Worm (Caenorhabditis elegans) whole organism, L3 larva: ENCODE data around the gene srxa-1.
A peak's percentile ranks its signal among the peaks of the same experiment; 100 is the strongest.

Source experiments
- R02D3.7 ChIP-seq: fragments of 150-350 bp; optimal IDR thresholded peaks from 2 replicates; lab custom pipeline; 2014; ENCODE audit warnings: missing biosample characterization, missing genetic modification characterization
- ZK546.5 ChIP-seq: sonication (generic microtip); optimal IDR thresholded peaks from 2 replicates; lab custom pipeline; 2017; ENCODE audit warnings: missing biosample characterization, missing genetic modification characterization
- ama-1 ChIP-seq: fragments of 150-350 bp; optimal IDR thresholded peaks from 2 replicates; lab custom pipeline; 2018
- ceh-28 ChIP-seq: fragments of 150-350 bp; optimal IDR thresholded peaks from 2 replicates; lab custom pipeline; 2014; ENCODE audit warnings: missing biosample characterization, missing genetic modification reagents, missing genetic modification characterization
- ceh-82 ChIP-seq: fragments of 150-350 bp; optimal IDR thresholded peaks from 2 replicates; lab custom pipeline; 2014; ENCODE audit warnings: missing biosample characterization, missing genetic modification characterization
- ceh-9 ChIP-seq: sonication (generic microtip); optimal IDR thresholded peaks from 2 replicates; lab custom pipeline; 2018; ENCODE audit warnings: missing biosample characterization, missing genetic modification characterization
- daf-12 ChIP-seq: fragments of 150-350 bp; optimal IDR thresholded peaks from 2 replicates; lab custom pipeline; 2014; ENCODE audit warnings: missing biosample characterization, missing genetic modification reagents, missing genetic modification characterization
- egl-27 ChIP-seq: sonication (generic microtip); optimal IDR thresholded peaks from 4 replicates; lab custom pipeline; 2017; ENCODE audit warnings: missing biosample characterization, missing genetic modification reagents, missing genetic modification characterization
- egl-5 ChIP-seq: fragments of 150-350 bp; optimal IDR thresholded peaks from 2 replicates; lab custom pipeline; 2017; ENCODE audit warnings: missing biosample characterization, missing genetic modification reagents, missing genetic modification characterization, inconsistent platforms
- elt-1 ChIP-seq: fragments of 150-350 bp; optimal IDR thresholded peaks from 2 replicates; lab custom pipeline; 2014; ENCODE audit warnings: missing biosample characterization, missing genetic modification characterization
- elt-2 ChIP-seq: sonication (generic microtip); optimal IDR thresholded peaks from 2 replicates; lab custom pipeline; 2016; ENCODE audit warnings: missing genetic modification reagents, mild to moderate bottlenecking, missing genetic modification characterization, missing compliant biosample characterization
- elt-3 ChIP-seq, 3 experiments: fragments of 150-350 bp in 1 of 3; sonication (generic microtip) in 2 of 3; optimal IDR thresholded peaks; 2 replicates in 2 of 3; 4 replicates in 1 of 3; lab custom pipeline; 2014 to 2017; ENCODE audit warnings: missing biosample characterization in 3 of 3, missing genetic modification characterization in 3 of 3
- eor-1 ChIP-seq, 2 experiments: fragments of 150-350 bp; optimal IDR thresholded peaks; 2 replicates each; lab custom pipeline; 2014 to 2018; ENCODE audit warnings: missing biosample characterization in 2 of 2, missing genetic modification characterization in 2 of 2
- fkh-10 ChIP-seq: sonication (generic microtip); optimal IDR thresholded peaks from 2 replicates; lab custom pipeline; 2017; ENCODE audit warnings: missing biosample characterization, missing genetic modification reagents, missing genetic modification characterization
- fkh-2 ChIP-seq: fragments of 150-350 bp; optimal IDR thresholded peaks from 2 replicates; lab custom pipeline; 2014; ENCODE audit warnings: missing biosample characterization, missing genetic modification reagents, missing genetic modification characterization
- fos-1 ChIP-seq: fragments of 150-350 bp; optimal IDR thresholded peaks from 2 replicates; lab custom pipeline; 2014; ENCODE audit warnings: missing biosample characterization, missing genetic modification characterization
- hmg-11 ChIP-seq: sonication (generic microtip); optimal IDR thresholded peaks from 2 replicates; lab custom pipeline; 2016; ENCODE audit warnings: missing genetic modification characterization, missing compliant biosample characterization
- jun-1 ChIP-seq: fragments of 150-350 bp; optimal IDR thresholded peaks from 2 replicates; lab custom pipeline; 2014; ENCODE audit warnings: missing biosample characterization, missing genetic modification reagents, missing genetic modification characterization
- lin-15B ChIP-seq: fragments of 150-350 bp; optimal IDR thresholded peaks from 2 replicates; lab custom pipeline; 2014; ENCODE audit warnings: missing biosample characterization, missing genetic modification characterization
- lin-39 ChIP-seq: fragments of 150-350 bp; optimal IDR thresholded peaks from 2 replicates; lab custom pipeline; 2018; ENCODE audit warnings: missing biosample characterization, missing genetic modification reagents, missing genetic modification characterization
- lsy-12 ChIP-seq: sonication (generic microtip); optimal IDR thresholded peaks from 2 replicates; lab custom pipeline; 2016; ENCODE audit warnings: mild to moderate bottlenecking, missing genetic modification characterization, missing compliant biosample characterization
- mdl-1 ChIP-seq: fragments of 150-350 bp; optimal IDR thresholded peaks from 2 replicates; lab custom pipeline; 2014; ENCODE audit warnings: missing biosample characterization, missing genetic modification characterization
- mml-1 ChIP-seq: fragments of 150-350 bp; sonication (generic microtip); optimal IDR thresholded peaks from 3 replicates; lab custom pipeline; 2014; ENCODE audit warnings: missing biosample characterization, missing genetic modification characterization
- nfya-1 ChIP-seq: sonication (generic microtip); optimal IDR thresholded peaks from 2 replicates; lab custom pipeline; 2017; ENCODE audit warnings: missing genetic modification characterization, mild to moderate bottlenecking, missing compliant biosample characterization, antibody characterized with exemption, moderate library complexity; ENCODE audit not compliant: insufficient read depth
- nhr-11 ChIP-seq: fragments of 150-350 bp; optimal IDR thresholded peaks from 2 replicates; lab custom pipeline; 2014; ENCODE audit warnings: missing biosample characterization, missing genetic modification characterization
- nhr-12 ChIP-seq: fragments of 150-350 bp; optimal IDR thresholded peaks from 2 replicates; lab custom pipeline; 2014; ENCODE audit warnings: missing biosample characterization, missing genetic modification characterization
- nhr-23 ChIP-seq: fragments of 150-350 bp; optimal IDR thresholded peaks from 2 replicates; lab custom pipeline; 2014; ENCODE audit warnings: missing biosample characterization, missing genetic modification reagents, missing genetic modification characterization
- nhr-237 ChIP-seq: fragments of 150-350 bp; optimal IDR thresholded peaks from 2 replicates; lab custom pipeline; 2014; ENCODE audit warnings: missing biosample characterization, missing genetic modification characterization
- nhr-25 ChIP-seq: sonication (generic microtip); optimal IDR thresholded peaks from 2 replicates; lab custom pipeline; 2017; ENCODE audit warnings: missing biosample characterization, missing genetic modification characterization
- nhr-28 ChIP-seq: fragments of 150-350 bp; optimal IDR thresholded peaks from 2 replicates; lab custom pipeline; 2014; ENCODE audit warnings: missing biosample characterization, missing genetic modification characterization
- nhr-43 ChIP-seq: sonication (generic microtip); optimal IDR thresholded peaks from 2 replicates; lab custom pipeline; 2016; ENCODE audit warnings: mild to moderate bottlenecking, missing genetic modification characterization, missing compliant biosample characterization; ENCODE audit not compliant: poor library complexity, severe bottlenecking
- nhr-67 ChIP-seq: fragments of 150-350 bp; optimal IDR thresholded peaks from 2 replicates; lab custom pipeline; 2014; ENCODE audit warnings: missing biosample characterization, missing genetic modification characterization
- nhr-76 ChIP-seq: fragments of 150-350 bp; sonication (generic microtip); optimal IDR thresholded peaks from 5 replicates; lab custom pipeline; 2014; ENCODE audit warnings: missing biosample characterization, missing genetic modification characterization
- nhr-77 ChIP-seq: fragments of 150-350 bp; optimal IDR thresholded peaks from 2 replicates; lab custom pipeline; 2014; ENCODE audit warnings: missing biosample characterization, missing genetic modification characterization
- pha-4 ChIP-seq: fragments of 150-350 bp; optimal IDR thresholded peaks from 2 replicates; lab custom pipeline; 2014; ENCODE audit warnings: missing biosample characterization, missing genetic modification reagents, missing genetic modification characterization
- pqm-1 ChIP-seq: fragments of 150-350 bp; optimal IDR thresholded peaks from 2 replicates; lab custom pipeline; 2017; ENCODE audit warnings: missing biosample characterization, missing genetic modification characterization, inconsistent platforms
- sea-2 ChIP-seq: fragments of 150-350 bp; sonication (generic microtip); optimal IDR thresholded peaks from 4 replicates; lab custom pipeline; 2014; ENCODE audit warnings: missing biosample characterization, missing genetic modification reagents, missing genetic modification characterization
- skn-1 ChIP-seq: fragments of 150-350 bp; optimal IDR thresholded peaks from 2 replicates; lab custom pipeline; 2014; ENCODE audit warnings: missing biosample characterization, missing genetic modification characterization
- snpc-4 ChIP-seq: fragments of 150-350 bp; optimal IDR thresholded peaks from 2 replicates; lab custom pipeline; 2014; ENCODE audit warnings: missing biosample characterization, missing genetic modification characterization
- tbx-2 ChIP-seq: sonication (generic microtip); optimal IDR thresholded peaks from 2 replicates; lab custom pipeline; 2016; ENCODE audit warnings: mild to moderate bottlenecking, missing genetic modification characterization, missing compliant biosample characterization
- unc-39 ChIP-seq: sonication (generic microtip); optimal IDR thresholded peaks from 4 replicates; lab custom pipeline; 2017; ENCODE audit warnings: missing biosample characterization, missing genetic modification characterization
- unc-62 ChIP-seq: fragments of 150-350 bp; sonication (generic microtip); optimal IDR thresholded peaks from 4 replicates; lab custom pipeline; 2014; ENCODE audit warnings: missing biosample characterization, missing genetic modification reagents, missing genetic modification characterization
- zag-1 ChIP-seq: fragments of 150-350 bp; optimal IDR thresholded peaks from 2 replicates; lab custom pipeline; 2014; ENCODE audit warnings: missing biosample characterization, missing genetic modification characterization
- ztf-11 ChIP-seq: fragments of 150-350 bp; optimal IDR thresholded peaks from 2 replicates; lab custom pipeline; 2014; ENCODE audit warnings: missing biosample characterization, missing genetic modification characterization
- ztf-4 ChIP-seq: fragments of 150-350 bp; optimal IDR thresholded peaks from 2 replicates; lab custom pipeline; 2014; ENCODE audit warnings: missing biosample characterization, missing genetic modification characterization

Gene srxa-1

ce11 chrV:20770846-20771245 lies 39.0 kb downstream of the srxa-1 start:
- peak; percentile 71 for TF ChIP-seq elt-2 (tag; lab: Kevin White, UChicago)
- peak; percentile 37 for TF ChIP-seq pqm-1 (tag; lab: Kevin White, UChicago)
- no peak for TF ChIP-seq elt-1
- TF ChIP-seq, all 47 proteins: peak for 2

DNA sequence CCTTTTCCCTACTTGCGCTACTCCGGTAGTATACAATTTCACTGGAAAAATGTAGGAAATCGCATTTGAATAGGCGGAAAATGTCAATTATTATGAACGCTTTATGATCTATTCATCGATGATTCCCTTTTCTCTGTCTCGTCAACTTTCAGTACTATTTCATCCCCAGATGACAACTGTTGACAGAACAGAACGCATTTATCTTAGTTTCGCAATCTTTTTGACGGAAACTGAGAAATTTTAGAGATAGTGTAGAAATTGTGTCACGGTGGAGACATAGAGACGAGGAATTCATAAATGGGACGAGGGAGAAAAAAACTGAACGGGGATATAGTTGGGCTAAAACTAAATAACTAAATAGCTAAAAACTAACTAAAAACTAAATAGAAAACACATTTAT lies 39.8 kb downstream of the srxa-1 start:
- no peak for TF ChIP-seq fos-1 (tag; lab: Kevin White, UChicago)
- TF ChIP-seq unc-62, result peak; percentile 24
- TF ChIP-seq nhr-23 (tag; lab: Kevin White, UChicago), result peak; percentile 2

DNA sequence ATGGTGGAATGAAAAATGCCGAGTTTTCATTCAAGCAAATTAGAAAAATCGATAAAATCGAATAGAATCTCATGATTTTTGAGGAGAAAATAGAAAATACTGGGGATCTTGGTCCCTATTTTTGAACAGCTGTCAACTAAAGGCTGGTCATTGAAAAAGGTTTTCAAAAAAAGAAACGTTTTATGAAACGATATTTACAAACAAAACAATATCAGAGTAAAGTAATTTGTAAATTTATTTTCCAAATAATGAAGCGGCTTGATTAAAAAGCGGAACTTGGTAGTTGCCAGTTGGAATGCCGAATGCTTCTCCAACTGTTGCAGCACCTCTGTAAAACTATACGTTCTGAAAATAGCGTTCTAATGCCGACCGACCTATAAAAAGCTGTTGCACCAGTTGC lies 41.8 kb downstream of the srxa-1 start, which contains the start of gene F38A6.5:
TSS of gene F38A6.5 (minus strand) at position 101 of the 400 bp plus-strand sequence.
- peak; percentile 2 for TF ChIP-seq ceh-28
- TF ChIP-seq nhr-23 (tag; lab: Kevin White, UChicago), result no peak

ce11 chrV:20775269-20775668 lies 43.4 kb downstream of the srxa-1 start, which contains the start of gene F38A6.4:
F38A6.4 (minus strand) TSS chrV:20775369.
- TF ChIP-seq nhr-25 (tag; lab: Kevin White, UChicago), result peak; percentile 14
- no peak for TF ChIP-seq ceh-82 (tag; lab: Kevin White, UChicago)
- no peak for TF ChIP-seq jun-1 (tag; lab: Kevin White, UChicago)
- TF ChIP-seq hmg-11 (tag; lab: Kevin White, UChicago), result no peak
- TF ChIP-seq, all 47 proteins: peak for 1

- no peak for TF ChIP-seq nhr-23 (tag; lab: Kevin White, UChicago)
- TF ChIP-seq nhr-43 (tag; lab: Kevin White, UChicago), result no peak
- no peak for TF ChIP-seq tbx-2 (tag; lab: Kevin White, UChicago)
- TF ChIP-seq unc-62, result no peak
- TF ChIP-seq nhr-237 (tag; lab: Kevin White, UChicago), result no peak
- TF ChIP-seq ceh-9 (tag; lab: Kevin White, UChicago), result no peak
- no peak for TF ChIP-seq nhr-25 (tag; lab: Kevin White, UChicago)
- TF ChIP-seq skn-1 (tag; lab: Kevin White, UChicago), result no peak
- TF ChIP-seq eor-1 (tag; optimal IDR thresholded peaks at IDR 0.05; lab: Kevin White, UChicago), result no peak
- TF ChIP-seq ZK546.5 (tag; lab: Kevin White, UChicago), result no peak
- TF ChIP-seq elt-3 (tag; optimal IDR thresholded peaks at IDR 0.05; lab: Kevin White, UChicago), result no peak
- no peak for TF ChIP-seq nhr-12 (tag; lab: Kevin White, UChicago)
- TF ChIP-seq snpc-4 (tag; lab: Kevin White, UChicago), result peak; percentile 59
- no peak for TF ChIP-seq nhr-77 (tag; lab: Kevin White, UChicago)
- peak; percentile 71 for TF ChIP-seq lin-39 (tag; lab: Kevin White, UChicago)
- peak; percentile 15 for TF ChIP-seq mdl-1
- no peak for TF ChIP-seq ztf-4 (tag; lab: Kevin White, UChicago)
- no peak for TF ChIP-seq ztf-11
- no peak for TF ChIP-seq zag-1
- TF ChIP-seq egl-5 (tag; lab: Kevin White, UChicago), result no peak
- TF ChIP-seq elt-1, result peak; percentile 1
- TF ChIP-seq R02D3.7, result no peak
- no peak for TF ChIP-seq fos-1 (tag; lab: Kevin White, UChicago)
- peak; percentile 92 for TF ChIP-seq ama-1 (lab: Kevin White, UChicago)
- no peak for TF ChIP-seq nhr-76 (tag; lab: Kevin White, UChicago)
- peak; percentile 7 for TF ChIP-seq pqm-1 (tag; lab: Kevin White, UChicago)
- peak; percentile 80 for TF ChIP-seq jun-1 (tag; lab: Kevin White, UChicago)
- no peak for TF ChIP-seq fkh-2 (tag; lab: Kevin White, UChicago)
- peak; percentile 26 for TF ChIP-seq lin-15B (tag; lab: Kevin White, UChicago)
- TF ChIP-seq unc-39 (tag; lab: Kevin White, UChicago), result no peak
- no peak for TF ChIP-seq nhr-11 (tag; lab: Kevin White, UChicago)
- TF ChIP-seq daf-12 (tag; lab: Kevin White, UChicago), result no peak
- TF ChIP-seq mml-1 (tag; lab: Kevin White, UChicago), result no peak
- no peak for TF ChIP-seq lsy-12 (tag; lab: Kevin White, UChicago)
- TF ChIP-seq ceh-82 (tag; lab: Kevin White, UChicago), result no peak
- TF ChIP-seq egl-27, result no peak
- no peak for TF ChIP-seq nhr-67
- TF ChIP-seq fkh-10 (GFP tag; lab: Kevin White, UChicago), result no peak
- no peak for TF ChIP-seq sea-2 (GFP tag; lab: Kevin White, UChicago)
- TF ChIP-seq nfya-1 (tag; lab: Kevin White, UChicago), result peak; percentile 75
- no peak for TF ChIP-seq pha-4 (tag; lab: Kevin White, UChicago)
- TF ChIP-seq nhr-28 (tag; lab: Kevin White, UChicago), result no peak
- peak; percentile 37 for TF ChIP-seq hmg-11 (tag; lab: Kevin White, UChicago)
These were observed 44.9 kb downstream of the srxa-1 start for ce11 chrV:20776761-20777160.
